Fruit fly (Drosophila melanogaster): ENCODE results near the gene CG15399.

Gene CG15399

DNA sequence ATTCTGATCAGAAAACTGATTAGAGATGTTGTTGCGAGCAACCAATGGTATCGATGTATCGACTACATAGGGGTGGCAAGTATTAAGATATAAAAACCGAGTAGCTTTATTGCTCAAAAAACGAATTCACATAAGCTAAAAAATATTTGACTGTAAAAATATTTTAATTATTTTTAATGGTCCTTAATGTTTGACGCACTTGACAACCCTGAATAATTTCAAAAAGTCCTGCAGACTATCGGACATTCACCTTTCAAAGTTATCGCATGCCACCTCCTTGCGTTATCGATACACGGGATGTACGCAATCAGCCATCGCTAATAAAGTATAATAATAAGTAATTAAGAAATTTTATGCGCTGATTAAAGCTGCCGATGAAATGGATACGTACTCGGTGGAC is 11.9 kb downstream of the CG15399 start, which contains the start of the genes HemK2, Snapin and Tnpo-SR (continued):
- peak; percentile 97 for TF ChIP-seq CG15696 (tag; optimal IDR thresholded peaks at IDR 0.05)
- peak; percentile 87 for TF ChIP-seq CG12942 (GFP tag; optimal IDR thresholded peaks at IDR 0.05)
- TF ChIP-seq CG3407 (GFP tag; optimal IDR thresholded peaks at IDR 0.05), result peak; percentile 69
- TF ChIP-seq CG34224 (GFP tag; IDR thresholded peaks at IDR 0.05; ENCODE audit: partially characterized antibody), result peak; percentile 97
- TF ChIP-seq tna (GFP tag; IDR thresholded peaks at IDR 0.05; ENCODE audit: partially characterized antibody), result peak; percentile 81
- TF ChIP-seq cg (GFP tag; optimal IDR thresholded peaks at IDR 0.05), result no peak
- peak; percentile 86 for TF ChIP-seq Opbp (GFP tag; IDR thresholded peaks at IDR 0.05; ENCODE audit: partially characterized antibody)
- TF ChIP-seq gt (GFP tag; IDR thresholded peaks at IDR 0.05), result peak; percentile 91
- peak; percentile 79; the same call in 1 of the 2 replicates for TF ChIP-seq nerfin-2 (GFP tag; IDR thresholded peaks at IDR 0.05; ENCODE audit: partially characterized antibody)
- TF ChIP-seq crc (GFP tag; optimal IDR thresholded peaks at IDR 0.05), result peak; percentile 63
- TF ChIP-seq Bdp1 (GFP tag; optimal IDR thresholded peaks at IDR 0.05), result peak; percentile 78
- TF ChIP-seq ERR (GFP tag; optimal IDR thresholded peaks at IDR 0.05), result peak; percentile 81
- TF ChIP-seq HLH54F (GFP tag; optimal IDR thresholded peaks at IDR 0.05), result peak; percentile 86
- TF ChIP-seq CG31365 (tag; optimal IDR thresholded peaks at IDR 0.05), result peak; percentile 22
- peak; percentile 92 for TF ChIP-seq Sox102F (GFP tag; optimal IDR thresholded peaks at IDR 0.05)
- TF ChIP-seq CG4820 (GFP tag; optimal IDR thresholded peaks at IDR 0.05), result peak; percentile 91
- no peak; the same call in 2 of the 3 replicates for TF ChIP-seq jigr1 (GFP tag; IDR thresholded peaks at IDR 0.05)
- peak; percentile 76 for TF ChIP-seq ato (GFP tag; IDR thresholded peaks at IDR 0.05; ENCODE audit: partially characterized antibody)
- TF ChIP-seq CG18764 (GFP tag; optimal IDR thresholded peaks at IDR 0.05), result peak; percentile 83
- TF ChIP-seq oc (tag; optimal IDR thresholded peaks at IDR 0.05), result peak; percentile 78
- peak; percentile 72 for TF ChIP-seq CG17802 (tag; optimal IDR thresholded peaks at IDR 0.05)
- peak; percentile 94 for TF ChIP-seq CG13424 (tag; optimal IDR thresholded peaks at IDR 0.05)
- peak; percentile 77 for TF ChIP-seq nau (GFP tag; optimal IDR thresholded peaks at IDR 0.05)
- TF ChIP-seq CG11085 (GFP tag; IDR thresholded peaks at IDR 0.05), result peak; percentile 87
- peak; percentile 75 for TF ChIP-seq slp2 (GFP tag; optimal IDR thresholded peaks at IDR 0.05)
- TF ChIP-seq HLHmδ (GFP tag; optimal IDR thresholded peaks at IDR 0.05), result no peak
- TF ChIP-seq ab (GFP tag; optimal IDR thresholded peaks at IDR 0.05), result peak; percentile 63
- TF ChIP-seq stwl (tag; optimal IDR thresholded peaks at IDR 0.05), result peak; percentile 77
- TF ChIP-seq CG2875 (GFP tag; optimal IDR thresholded peaks at IDR 0.05), result peak; percentile 74
- peak; percentile 96 for TF ChIP-seq CG13894 (tag; optimal IDR thresholded peaks at IDR 0.05)
- TF ChIP-seq gcm2 (GFP tag; optimal IDR thresholded peaks at IDR 0.05), result peak; percentile 74
- peak; percentile 88 for TF ChIP-seq CrebB (tag; optimal IDR thresholded peaks at IDR 0.05)
- peak; percentile 82 for TF ChIP-seq ems (GFP tag; optimal IDR thresholded peaks at IDR 0.05)
- TF ChIP-seq Elba2 (GFP tag; optimal IDR thresholded peaks at IDR 0.05), result peak; percentile 77
- peak; percentile 92 for TF ChIP-seq vfl (GFP tag; optimal IDR thresholded peaks at IDR 0.05)
- TF ChIP-seq Hmr (GFP tag; optimal IDR thresholded peaks at IDR 0.05), result peak; percentile 93
- TF ChIP-seq zfh1 (GFP tag; IDR thresholded peaks at IDR 0.05), result peak; percentile 96
- peak; percentile 97 for TF ChIP-seq vvl (GFP tag; IDR thresholded peaks at IDR 0.05)
- peak; percentile 72 for TF ChIP-seq dm (GFP tag; optimal IDR thresholded peaks at IDR 0.05)
- TF ChIP-seq CkIIα-i1 (GFP tag; IDR thresholded peaks at IDR 0.05), result no peak
- peak; percentile 88 for TF ChIP-seq dmrt99B (tag; optimal IDR thresholded peaks at IDR 0.05)
- TF ChIP-seq CG8359 (GFP tag; optimal IDR thresholded peaks at IDR 0.05; ENCODE audit: borderline replicate concordance), result peak; percentile 59
- TF ChIP-seq stc (GFP tag; IDR thresholded peaks at IDR 0.05), result peak; percentile 84
- TF ChIP-seq Ssrp (tag; optimal IDR thresholded peaks at IDR 0.05), result peak; percentile 92
- TF ChIP-seq CG5180 (GFP tag; optimal IDR thresholded peaks at IDR 0.05), result peak; percentile 56
- peak; percentile 93 for TF ChIP-seq CG10366 (GFP tag; IDR thresholded peaks at IDR 0.05)
- peak; percentile 90 for TF ChIP-seq CG1647 (GFP tag; optimal IDR thresholded peaks at IDR 0.05)
- TF ChIP-seq tll (GFP tag; optimal IDR thresholded peaks at IDR 0.05), result peak in 1 of 2 experiments; percentile 1
- TF ChIP-seq gsb (GFP tag; IDR thresholded peaks at IDR 0.05), result peak; percentile 88

Data from whole organism, embryonic.